Fruit fly (Drosophila melanogaster): Measurements from ENCODE around the gene CG7950.

CG7950 gene

DNA sequence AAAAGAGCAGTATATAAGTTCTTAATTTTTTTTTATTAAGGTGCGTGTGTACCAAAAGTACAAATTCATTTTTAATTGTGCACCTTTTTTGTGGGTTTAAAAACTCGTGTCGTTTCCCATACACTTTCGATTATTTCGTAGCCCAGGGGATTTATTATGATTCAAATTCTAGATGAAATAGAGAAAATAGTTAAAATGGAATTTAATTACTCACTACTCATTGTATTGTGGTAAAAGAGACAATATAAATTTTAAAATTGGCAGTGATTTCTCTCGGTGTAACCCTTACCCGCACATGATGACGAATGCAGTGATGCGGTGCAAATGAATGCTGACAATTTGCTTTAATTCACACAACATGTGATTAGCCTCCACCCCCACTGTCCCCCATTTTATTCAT is 26.6 kb downstream of the CG7950 start (continued):
- TF ChIP-seq insv (GFP tag; optimal IDR thresholded peaks at IDR 0.05) (no peak), Nf-YB (GFP tag; optimal IDR thresholded peaks at IDR 0.05) (no peak), her (GFP tag; optimal IDR thresholded peaks at IDR 0.05) (no peak), nau (GFP tag; optimal IDR thresholded peaks at IDR 0.05) (no peak), Ets65A (GFP tag) (peak; percentile 81), mam (GFP tag; optimal IDR thresholded peaks at IDR 0.05) (no peak), CG10321 (GFP tag; IDR thresholded peaks at IDR 0.05) (no peak), CG10147 (GFP tag; optimal IDR thresholded peaks at IDR 0.05) (no peak), CG15514 (GFP tag; optimal IDR thresholded peaks at IDR 0.05) (no peak), CG12155 (GFP tag; optimal IDR thresholded peaks at IDR 0.05) (no peak), CG17361 (GFP tag; IDR thresholded peaks at IDR 0.05) (0 out of 3 replicates have a peak, but pooled peaks have one; percentile 13), Bdp1 (GFP tag; optimal IDR thresholded peaks at IDR 0.05) (no peak), ind (GFP tag; optimal IDR thresholded peaks at IDR 0.05) (peak; percentile 16), Mrtf (GFP tag; IDR thresholded peaks at IDR 0.05) (no peak), lola (GFP tag; optimal IDR thresholded peaks at IDR 0.05) (no peak), z (GFP tag; IDR thresholded peaks at IDR 0.05) (no peak), Rfx (GFP tag; IDR thresholded peaks at IDR 0.05) (0 out of 2 replicates have a peak, but pooled peaks have one; percentile 15), Antp (GFP tag; optimal IDR thresholded peaks at IDR 0.05) (no peak), NC2α (GFP tag; optimal IDR thresholded peaks at IDR 0.05) (no peak), gro (GFP tag; optimal IDR thresholded peaks at IDR 0.05) (no peak), CG12659 (GFP tag; optimal IDR thresholded peaks at IDR 0.05) (no peak), CG7556 (GFP tag; optimal IDR thresholded peaks at IDR 0.05) (no peak), CG1024 (GFP tag; IDR thresholded peaks at IDR 0.05) (no peak), Sry-β (GFP tag; optimal IDR thresholded peaks at IDR 0.05) (no peak), Sry-δ (GFP tag; optimal IDR thresholded peaks at IDR 0.05) (no peak), CG4282 (GFP tag; optimal IDR thresholded peaks at IDR 0.05) (no peak), da (GFP tag; optimal IDR thresholded peaks at IDR 0.05) (no peak), Lhr (GFP tag; optimal IDR thresholded peaks at IDR 0.05) (no peak), salm (tag; optimal IDR thresholded peaks at IDR 0.05) (no peak), CG32532 (GFP tag; IDR thresholded peaks at IDR 0.05) (no peak), CG9727 (GFP tag; optimal IDR thresholded peaks at IDR 0.05) (no peak), Xrp1 (GFP tag; IDR thresholded peaks at IDR 0.05) (peak; percentile 15; the same call in 1 of the 2 replicates), wor (GFP tag; IDR thresholded peaks at IDR 0.05) (no peak), cato (GFP tag; optimal IDR thresholded peaks at IDR 0.05; ENCODE audit: borderline replicate concordance) (no peak), seq (GFP tag; IDR thresholded peaks at IDR 0.05) (no peak), CG31441 (GFP tag; IDR thresholded peaks at IDR 0.05) (0 out of 2 replicates have a peak, but pooled peaks have one; percentile 17), CG6813 (GFP tag; optimal IDR thresholded peaks at IDR 0.05) (no peak), Scr (GFP tag; IDR thresholded peaks at IDR 0.05; ENCODE audit: partially characterized antibody) (no peak), lmd (GFP tag; IDR thresholded peaks at IDR 0.05) (0 out of 2 replicates have a peak, but pooled peaks have one; percentile 32), CG17186 (GFP tag; optimal IDR thresholded peaks at IDR 0.05) (no peak), Myb (GFP tag; optimal IDR thresholded peaks at IDR 0.05) (no peak), org-1 (GFP tag; optimal IDR thresholded peaks at IDR 0.05) (no peak), ato (GFP tag; IDR thresholded peaks at IDR 0.05; ENCODE audit: partially characterized antibody) (no peak), CG11085 (GFP tag; IDR thresholded peaks at IDR 0.05) (no peak), lov (optimal IDR thresholded peaks at IDR 0.05) (no peak), lov (GFP tag; IDR thresholded peaks at IDR 0.05) (no peak), zen2 (GFP tag; IDR thresholded peaks at IDR 0.05; ENCODE audit: partially characterized antibody) (no peak), CG3995 (GFP tag; optimal IDR thresholded peaks at IDR 0.05) (no peak), psq (GFP tag; optimal IDR thresholded peaks at IDR 0.05) (no peak), CG11723 (GFP tag; optimal IDR thresholded peaks at IDR 0.05) (no peak), ara (GFP tag; IDR thresholded peaks at IDR 0.05) (no peak), kah (GFP tag; optimal IDR thresholded peaks at IDR 0.05) (no peak)
